Fruit fly (Drosophila melanogaster) whole organism, prepupa: ENCODE results near the gene Klp31E.

Experiments
- Blimp-1 ChIP-seq: fragments of 200-800 bp; sonication (Bioruptor generic); optimal IDR thresholded peaks from 3 replicates; lab custom pipeline; 2017; ENCODE audit warnings: missing biosample characterization, missing genetic modification characterization, mild to moderate bottlenecking, moderate library complexity, missing genetic modification reagents
- CG10669 ChIP-seq: fragments of 200-800 bp; sonication (Bioruptor generic); optimal IDR thresholded peaks from 3 replicates; lab custom pipeline; 2018; ENCODE audit warnings: missing biosample characterization, mild to moderate bottlenecking, missing genetic modification characterization, moderate library complexity
- CG11294 ChIP-seq: fragments of 200-800 bp; sonication (Bioruptor generic); IDR thresholded peaks from 2 replicates; pipeline ENCODE4 v1.3.6; 2022; ENCODE audit warnings: missing biosample characterization, missing genetic modification characterization
- CG11902 ChIP-seq: fragments of 200-800 bp; sonication (Bioruptor generic); optimal IDR thresholded peaks from 3 replicates; lab custom pipeline; 2016; ENCODE audit warnings: missing biosample characterization, missing genetic modification characterization
- CG15336 ChIP-seq: fragments of 200-800 bp; sonication (Bioruptor generic); IDR thresholded peaks from 2 replicates; pipeline ENCODE4 v1.3.6; 2022; ENCODE audit warnings: missing biosample characterization, missing genetic modification characterization
- CG3032 ChIP-seq: fragments of 200-800 bp; optimal IDR thresholded peaks from 2 replicates; lab custom pipeline; 2019; ENCODE audit warnings: missing biosample characterization, mild to moderate bottlenecking, missing genetic modification characterization, moderate library complexity
- CG31627 ChIP-seq: fragments of 200-800 bp; sonication (Bioruptor generic); optimal IDR thresholded peaks from 3 replicates; lab custom pipeline; 2016; ENCODE audit warnings: missing biosample characterization, missing genetic modification characterization
- CG32006 ChIP-seq: fragments of 200-800 bp; sonication (Bioruptor generic); optimal IDR thresholded peaks from 3 replicates; lab custom pipeline; 2017; ENCODE audit warnings: missing biosample characterization, mild to moderate bottlenecking, missing genetic modification characterization
- CG34406 ChIP-seq: fragments of 200-800 bp; sonication (Bioruptor generic); optimal IDR thresholded peaks from 3 replicates; lab custom pipeline; 2016; ENCODE audit warnings: missing biosample characterization, missing genetic modification characterization
- CG4318 ChIP-seq: fragments of 200-800 bp; sonication (Bioruptor generic); optimal IDR thresholded peaks from 3 replicates; lab custom pipeline; 2017; ENCODE audit warnings: missing biosample characterization, mild to moderate bottlenecking, missing genetic modification characterization
- CG6276 ChIP-seq: fragments of 200-800 bp; sonication (Bioruptor generic); optimal IDR thresholded peaks from 2 replicates; lab custom pipeline; 2017; ENCODE audit warnings: missing biosample characterization, mild to moderate bottlenecking, missing genetic modification characterization
- CG6792 ChIP-seq: fragments of 200-800 bp; sonication (Bioruptor generic); optimal IDR thresholded peaks from 3 replicates; lab custom pipeline; 2016; ENCODE audit warnings: missing biosample characterization, missing genetic modification characterization
- CG6808 ChIP-seq: fragments of 200-800 bp; sonication (Bioruptor generic); optimal IDR thresholded peaks from 3 replicates; lab custom pipeline; 2017; ENCODE audit warnings: missing biosample characterization, missing genetic modification characterization, mild to moderate bottlenecking, moderate library complexity, missing genetic modification reagents
- CG6854 ChIP-seq: fragments of 200-800 bp; sonication (Bioruptor generic); optimal IDR thresholded peaks from 2 replicates; lab custom pipeline; 2017; ENCODE audit warnings: missing biosample characterization, mild to moderate bottlenecking, missing genetic modification characterization
- CG7368 ChIP-seq: fragments of 200-800 bp; sonication (Bioruptor generic); optimal IDR thresholded peaks from 3 replicates; lab custom pipeline; 2016; ENCODE audit warnings: missing biosample characterization, missing genetic modification characterization
- CG8119 ChIP-seq: fragments of 200-800 bp; sonication (Bioruptor generic); IDR thresholded peaks from 3 replicates; pipeline ENCODE4 v1.3.6; 2022; ENCODE audit warnings: missing biosample characterization, missing genetic modification characterization
- CG8319 ChIP-seq: fragments of 200-800 bp; sonication (Bioruptor generic); optimal IDR thresholded peaks from 3 replicates; lab custom pipeline; 2016; ENCODE audit warnings: missing biosample characterization, missing genetic modification characterization
- CG8632 ChIP-seq: fragments of 200-800 bp; sonication (Bioruptor generic); optimal IDR thresholded peaks from 3 replicates; lab custom pipeline; 2016; ENCODE audit warnings: missing biosample characterization, missing genetic modification characterization
- CG9139 ChIP-seq: fragments of 200-800 bp; sonication (Bioruptor generic); optimal IDR thresholded peaks from 3 replicates; lab custom pipeline; 2017; ENCODE audit warnings: missing biosample characterization, mild to moderate bottlenecking, missing genetic modification characterization
- Eip75B ChIP-seq: fragments of 200-800 bp; sonication (Bioruptor generic); optimal IDR thresholded peaks from 3 replicates; lab custom pipeline; 2016; ENCODE audit warnings: missing biosample characterization, missing genetic modification characterization
- Eip78C ChIP-seq: fragments of 200-800 bp; sonication (Bioruptor generic); peaks from one replicate; lab custom pipeline; 2016; ENCODE audit warnings: missing biosample characterization, missing genetic modification characterization
- Ets21C ChIP-seq: fragments of 200-800 bp; sonication (Bioruptor generic); optimal IDR thresholded peaks from 3 replicates; lab custom pipeline; 2016; ENCODE audit warnings: missing biosample characterization, missing genetic modification characterization
- Ets96B ChIP-seq: fragments of 200-800 bp; optimal IDR thresholded peaks from 2 replicates; lab custom pipeline; 2019; ENCODE audit warnings: missing biosample characterization, mild to moderate bottlenecking, missing genetic modification characterization, moderate library complexity
- Hr38 ChIP-seq: sonication (Bioruptor generic); optimal IDR thresholded peaks from 2 replicates; lab custom pipeline; 2016; ENCODE audit warnings: missing biosample characterization, missing genetic modification characterization
- Hr4 ChIP-seq: fragments of 200-800 bp; sonication (Bioruptor generic); optimal IDR thresholded peaks from 3 replicates; lab custom pipeline; 2016; ENCODE audit warnings: missing biosample characterization, missing genetic modification characterization
- Lpt ChIP-seq: fragments of 200-800 bp; sonication (Bioruptor generic); optimal IDR thresholded peaks from 3 replicates; lab custom pipeline; 2016; ENCODE audit warnings: missing biosample characterization, missing genetic modification characterization
- Met ChIP-seq: fragments of 200-800 bp; sonication (Bioruptor generic); optimal IDR thresholded peaks from 3 replicates; lab custom pipeline; 2016; ENCODE audit warnings: missing biosample characterization, missing genetic modification characterization
- OdsH ChIP-seq: fragments of 200-800 bp; sonication (Bioruptor generic); optimal IDR thresholded peaks from 3 replicates; lab custom pipeline; 2016; ENCODE audit warnings: missing biosample characterization, missing genetic modification characterization
- Sox15 ChIP-seq: fragments of 200-800 bp; sonication (Bioruptor generic); optimal IDR thresholded peaks from 3 replicates; lab custom pipeline; 2016; ENCODE audit warnings: missing biosample characterization, missing genetic modification characterization
- dac ChIP-seq: fragments of 200-800 bp; sonication (Bioruptor generic); optimal IDR thresholded peaks from 2 replicates; lab custom pipeline; 2017; ENCODE audit warnings: missing biosample characterization, mild to moderate bottlenecking, missing genetic modification characterization
- eg ChIP-seq: fragments of 200-800 bp; sonication (Bioruptor generic); IDR thresholded peaks from 3 replicates; pipeline ENCODE4 v1.3.6; 2022; ENCODE audit warnings: missing biosample characterization, missing genetic modification characterization
- esn ChIP-seq: fragments of 200-800 bp; sonication (Bioruptor generic); optimal IDR thresholded peaks from 2 replicates; lab custom pipeline; 2016; ENCODE audit warnings: missing biosample characterization, mild to moderate bottlenecking, missing genetic modification characterization, moderate library complexity
- fd59A ChIP-seq: fragments of 200-800 bp; sonication (Bioruptor generic); optimal IDR thresholded peaks from 2 replicates; lab custom pipeline; 2017; ENCODE audit warnings: missing biosample characterization, mild to moderate bottlenecking, missing genetic modification characterization, missing genetic modification reagents
- fd85E ChIP-seq: fragments of 200-800 bp; sonication (Bioruptor generic); optimal IDR thresholded peaks from 3 replicates; lab custom pipeline; 2016; ENCODE audit warnings: missing biosample characterization, missing genetic modification characterization
- fkh ChIP-seq: fragments of 200-800 bp; sonication (Bioruptor generic); optimal IDR thresholded peaks from 3 replicates; lab custom pipeline; 2017; ENCODE audit warnings: missing biosample characterization, mild to moderate bottlenecking, missing genetic modification characterization, moderate library complexity
- salr ChIP-seq, 2 experiments: fragments of 200-800 bp; sonication (Bioruptor generic); optimal IDR thresholded peaks; 3 replicates each; lab custom pipeline; 2016 to 2018; ENCODE audit warnings: missing biosample characterization in 2 of 2, missing genetic modification characterization in 2 of 2, mild to moderate bottlenecking in 1 of 2
- spab ChIP-seq: fragments of 200-800 bp; sonication (Bioruptor generic); optimal IDR thresholded peaks from 2 replicates; lab custom pipeline; 2017; ENCODE audit warnings: missing biosample characterization, mild to moderate bottlenecking, missing genetic modification characterization, missing genetic modification reagents
- ss ChIP-seq, 2 experiments: fragments of 200-800 bp; sonication (Bioruptor generic); optimal IDR thresholded peaks; 2 replicates in 1 of 2; 3 replicates in 1 of 2; lab custom pipeline; 2017 to 2018; ENCODE audit warnings: mild to moderate bottlenecking in 2 of 2, missing biosample characterization in 2 of 2, missing genetic modification characterization in 2 of 2, moderate library complexity in 1 of 2
- topi ChIP-seq: fragments of 200-800 bp; sonication (Bioruptor generic); optimal IDR thresholded peaks from 3 replicates; lab custom pipeline; 2016; ENCODE audit warnings: missing biosample characterization, missing genetic modification characterization

Gene Klp31E

DNA sequence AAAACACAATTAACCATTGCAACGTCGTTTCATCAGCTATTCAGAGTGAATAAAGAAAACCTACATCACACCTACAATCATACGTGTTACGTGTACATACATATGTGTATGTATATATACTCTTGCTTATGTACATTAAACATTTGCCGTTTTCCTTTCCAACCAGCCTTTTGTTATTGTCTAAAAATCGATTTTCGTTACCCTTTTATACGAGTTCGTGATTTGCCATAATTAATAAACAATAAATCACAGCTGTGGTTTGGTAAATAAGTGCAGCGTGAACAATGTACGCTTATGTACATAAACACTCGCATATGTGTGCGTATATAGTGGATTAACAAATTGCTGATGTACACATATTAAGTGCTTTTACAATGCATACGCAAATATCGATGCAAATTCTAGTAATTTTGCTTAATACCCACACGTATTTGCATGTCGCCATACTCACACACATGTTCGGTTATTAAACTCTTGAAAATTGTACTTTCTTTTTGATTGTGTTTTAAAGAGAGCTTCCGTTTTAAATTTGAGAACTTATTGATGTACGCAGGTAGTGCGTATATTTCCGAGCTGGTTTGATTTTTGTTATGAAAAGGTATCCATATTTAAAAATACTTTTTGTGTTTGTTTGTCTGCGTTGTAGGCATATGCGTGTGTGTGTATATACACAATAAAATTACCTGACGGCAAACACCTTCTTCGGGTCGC lies 16.8 kb upstream of the Klp31E start (continued):
- TF ChIP-seq CG10669 (GFP tag; lab: Kevin White, UChicago) (no peak), CG3032 (tag; lab: Kevin White, UChicago) (no peak), topi (GFP tag; lab: Kevin White, UChicago) (peak; percentile 28), CG7368 (GFP tag; lab: Kevin White, UChicago) (no peak), ss (GFP tag; optimal IDR thresholded peaks at IDR 0.05; lab: Kevin White, UChicago) (peak in 1 of 2 experiments; percentile 72), CG8632 (GFP tag; lab: Kevin White, UChicago) (no peak), Blimp-1 (GFP tag; lab: Kevin White, UChicago) (no peak), CG6276 (GFP tag; lab: Kevin White, UChicago) (no peak), Hr38 (GFP tag; lab: Kevin White, UChicago) (no peak), CG6792 (GFP tag; lab: Kevin White, UChicago) (no peak), Eip75B (GFP tag; lab: Kevin White, UChicago) (no peak), Eip78C (GFP tag; lab: Kevin White, UChicago) (peak; percentile 46), Sox15 (GFP tag; lab: Kevin White, UChicago) (no peak), fkh (peak; percentile 83)
- TF ChIP-seq, all 60 proteins: peak for 6

dm6 chr2L:10403803-10404315 lies 10.0 kb upstream of the Klp31E start:
- TF ChIP-seq esn (GFP tag; lab: Kevin White, UChicago) (no peak), spab (GFP tag; lab: Kevin White, UChicago) (no peak), Ets21C (GFP tag; lab: Kevin White, UChicago) (no peak), Eip78C (GFP tag; lab: Kevin White, UChicago) (peak; percentile 50), fkh (peak; percentile 9), CG10669 (GFP tag; lab: Kevin White, UChicago) (peak; percentile 78), CG31627 (GFP tag; lab: Kevin White, UChicago) (no peak)
- TF ChIP-seq, all 60 proteins: peak for 3

DNA sequence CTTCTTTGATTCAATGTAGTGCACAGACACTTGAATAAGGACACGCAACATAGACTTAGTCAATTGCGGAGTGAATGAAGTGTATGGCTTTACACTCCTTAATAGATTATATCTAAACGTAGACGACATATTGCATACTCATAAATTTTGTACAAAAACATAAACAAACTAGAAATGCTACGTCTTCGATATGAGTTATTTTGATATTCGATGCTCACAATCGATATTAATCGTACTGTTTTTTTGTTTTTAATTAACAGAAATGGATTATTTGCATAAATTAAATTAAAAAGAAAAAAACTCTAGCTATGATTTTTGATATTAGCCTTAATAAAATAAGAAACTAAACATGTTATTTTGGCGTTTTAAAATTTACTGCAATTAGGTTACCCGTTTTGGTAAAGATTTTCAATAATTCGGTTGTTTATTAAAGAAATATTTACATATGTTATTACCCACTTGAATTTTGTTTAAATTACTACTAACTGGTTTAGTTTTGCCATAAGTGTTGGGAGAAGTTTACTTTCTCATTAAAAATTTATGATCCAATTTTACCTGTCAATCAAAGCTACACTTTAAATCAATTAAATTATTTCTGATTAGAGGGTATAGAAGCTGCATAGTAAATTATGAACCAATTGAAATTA lies 8.7 kb upstream of the Klp31E start, which contains the start of the genes CG17768, LSm-4 and Ir31a:
CG17768 (minus strand) TSS at position 196 of the 647 bp plus-strand sequence.
LSm-4 (minus strand) TSS at position 196 of the 647 bp plus-strand sequence.
Ir31a (plus strand) TSS at position 558 of the 647 bp plus-strand sequence.
- TF ChIP-seq fd85E (GFP tag; lab: Kevin White, UChicago): no peak
- peak; percentile 33 for TF ChIP-seq fkh
- TF ChIP-seq CG11902 (GFP tag; lab: Kevin White, UChicago): no peak
- no peak for TF ChIP-seq Lpt (GFP tag; lab: Kevin White, UChicago)
- TF ChIP-seq esn (GFP tag; lab: Kevin White, UChicago): no peak
- no peak for TF ChIP-seq CG15336 (GFP tag; lab: Robert Waterston, UW)
- no peak for TF ChIP-seq CG9139 (GFP tag; lab: Kevin White, UChicago)
- no peak for TF ChIP-seq CG32006
- TF ChIP-seq CG6854 (GFP tag; lab: Kevin White, UChicago): no peak
- no peak for TF ChIP-seq CG11294 (GFP tag; lab: Robert Waterston, UW)
- TF ChIP-seq Eip78C (GFP tag; lab: Kevin White, UChicago): peak; percentile 23
- TF ChIP-seq CG4318 (GFP tag; lab: Kevin White, UChicago): no peak
- no peak for TF ChIP-seq eg (GFP tag; lab: Robert Waterston, UW)
- no peak for TF ChIP-seq OdsH (GFP tag; lab: Kevin White, UChicago)
- no peak for TF ChIP-seq Ets96B

DNA sequence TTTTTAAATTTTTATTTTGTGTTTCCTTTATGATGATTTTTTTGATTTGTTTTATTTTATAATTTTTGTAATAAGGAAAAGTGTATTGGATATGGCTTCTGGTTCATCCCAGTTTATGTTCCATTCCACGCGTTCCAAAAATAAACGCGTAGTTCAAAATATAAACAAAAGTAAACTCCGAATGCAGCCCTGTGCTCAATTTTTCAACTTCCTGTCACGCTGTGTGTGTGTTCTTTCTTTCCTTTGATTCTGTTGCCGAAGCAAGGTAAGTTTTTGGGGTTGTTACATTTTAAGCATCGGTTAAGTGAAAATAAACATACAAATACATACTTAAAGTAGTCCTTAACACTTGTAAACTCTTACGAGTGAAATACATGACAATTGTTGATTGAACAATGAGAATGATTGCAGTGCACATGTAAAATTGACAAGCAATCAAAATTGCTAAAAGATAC lies 5.7 kb upstream of the Klp31E start, which contains the start of the genes Ip259 and RpS27A:
Ip259 (plus strand) TSS at position 231 of the 455 bp plus-strand sequence.
RpS27A (plus strand) TSS at position 231 of the 455 bp plus-strand sequence.
- TF ChIP-seq CG6808 (no peak), CG34406 (peak; percentile 67), Met (no peak), Hr4 (peak; percentile 2), CG8119 (peak; percentile 36; the same call in 1 of the 3 replicates), Lpt (GFP tag; lab: Kevin White, UChicago) (no peak), dac (GFP tag; lab: Kevin White, UChicago) (peak; percentile 39), ss (GFP tag; optimal IDR thresholded peaks at IDR 0.05; lab: Kevin White, UChicago) (peak in 1 of 2 experiments; percentile 77), Ets96B (peak; percentile 37), CG6854 (GFP tag; lab: Kevin White, UChicago) (peak; percentile 84), CG9139 (GFP tag; lab: Kevin White, UChicago) (peak; percentile 61), fd59A (GFP tag; lab: Kevin White, UChicago) (peak; percentile 56), fd85E (GFP tag; lab: Kevin White, UChicago) (peak; percentile 63), CG4318 (GFP tag; lab: Kevin White, UChicago) (no peak), CG8319 (peak; percentile 60), salr (GFP tag; optimal IDR thresholded peaks at IDR 0.05; lab: Kevin White, UChicago) (peak in 1 of 2 experiments; percentile 88), fkh (peak; percentile 59), CG11902 (GFP tag; lab: Kevin White, UChicago) (peak; percentile 38), CG6792 (GFP tag; lab: Kevin White, UChicago) (peak; percentile 59), Ets21C (GFP tag; lab: Kevin White, UChicago) (peak; percentile 6), Sox15 (GFP tag; lab: Kevin White, UChicago) (peak; percentile 47)
